Fruit fly (Drosophila melanogaster) whole organism, prepupa: Measurements from ENCODE around the gene Ir68a.

Experiments used
- Blimp-1 ChIP-seq: fragments of 200-800 bp; sonication (Bioruptor generic); optimal IDR thresholded peaks from 3 replicates; lab custom pipeline; 2017; ENCODE audit warnings: missing biosample characterization, missing genetic modification characterization, mild to moderate bottlenecking, moderate library complexity, missing genetic modification reagents
- CG11902 ChIP-seq: fragments of 200-800 bp; sonication (Bioruptor generic); optimal IDR thresholded peaks from 3 replicates; lab custom pipeline; 2016; ENCODE audit warnings: missing biosample characterization, missing genetic modification characterization
- CG3032 ChIP-seq: fragments of 200-800 bp; optimal IDR thresholded peaks from 2 replicates; lab custom pipeline; 2019; ENCODE audit warnings: missing biosample characterization, mild to moderate bottlenecking, missing genetic modification characterization, moderate library complexity
- CG34406 ChIP-seq: fragments of 200-800 bp; sonication (Bioruptor generic); optimal IDR thresholded peaks from 3 replicates; lab custom pipeline; 2016; ENCODE audit warnings: missing biosample characterization, missing genetic modification characterization
- CG3919 ChIP-seq: fragments of 200-800 bp; sonication (Bioruptor generic); optimal IDR thresholded peaks from 3 replicates; lab custom pipeline; 2016; ENCODE audit warnings: missing biosample characterization, missing genetic modification characterization
- CG9139 ChIP-seq: fragments of 200-800 bp; sonication (Bioruptor generic); optimal IDR thresholded peaks from 3 replicates; lab custom pipeline; 2017; ENCODE audit warnings: missing biosample characterization, mild to moderate bottlenecking, missing genetic modification characterization
- Hr39 ChIP-seq: fragments of 200-800 bp; sonication (Bioruptor generic); optimal IDR thresholded peaks from 2 replicates; lab custom pipeline; 2016; ENCODE audit warnings: missing biosample characterization, missing genetic modification characterization
- OdsH ChIP-seq: fragments of 200-800 bp; sonication (Bioruptor generic); optimal IDR thresholded peaks from 3 replicates; lab custom pipeline; 2016; ENCODE audit warnings: missing biosample characterization, missing genetic modification characterization
- Sox102F ChIP-seq: fragments of 200-800 bp; sonication (Bioruptor generic); optimal IDR thresholded peaks from 2 replicates; lab custom pipeline; 2016; ENCODE audit warnings: missing biosample characterization, mild to moderate bottlenecking, missing genetic modification characterization
- cyc ChIP-seq: fragments of 200-800 bp; sonication (Bioruptor generic); optimal IDR thresholded peaks from 3 replicates; lab custom pipeline; 2016; ENCODE audit warnings: missing biosample characterization, missing genetic modification characterization
- fd59A ChIP-seq: fragments of 200-800 bp; sonication (Bioruptor generic); optimal IDR thresholded peaks from 2 replicates; lab custom pipeline; 2017; ENCODE audit warnings: missing biosample characterization, mild to moderate bottlenecking, missing genetic modification characterization, missing genetic modification reagents
- ss ChIP-seq, 2 experiments: fragments of 200-800 bp; sonication (Bioruptor generic); optimal IDR thresholded peaks; 2 replicates in 1 of 2; 3 replicates in 1 of 2; lab custom pipeline; 2017 to 2018; ENCODE audit warnings: mild to moderate bottlenecking in 2 of 2, missing biosample characterization in 2 of 2, missing genetic modification characterization in 2 of 2, moderate library complexity in 1 of 2
- svp ChIP-seq: fragments of 200-800 bp; sonication (Bioruptor generic); peaks from one replicate; lab custom pipeline; 2016; ENCODE audit warnings: missing biosample characterization, missing genetic modification characterization

dm6 chr3L:11190022-11190421, 46.0 kb downstream of the Ir68a start:
- TF ChIP-seq CG3919 (GFP tag; lab: Kevin White, UChicago) (no peak), ss (GFP tag; optimal IDR thresholded peaks at IDR 0.05; lab: Kevin White, UChicago) (no peak), fd59A (no peak), Sox102F (GFP tag; lab: Kevin White, UChicago) (no peak), CG3032 (tag; lab: Kevin White, UChicago) (no peak), CG11902 (no peak), Hr39 (GFP tag; lab: Kevin White, UChicago) (no peak), CG9139 (GFP tag; lab: Kevin White, UChicago) (no peak), Blimp-1 (no peak), svp (GFP tag; lab: Kevin White, UChicago) (no peak), CG34406 (GFP tag; lab: Kevin White, UChicago) (no peak), cyc (no peak), OdsH (GFP tag; lab: Kevin White, UChicago) (no peak)
